Fruit fly (Drosophila melanogaster) whole organism, embryonic: ENCODE data around the gene CG32719.
A peak's percentile ranks its signal among the peaks of the same experiment; 100 is the strongest.

Source experiments
- B-H1 ChIP-seq: fragments of 200-800 bp; sonication (Bioruptor generic); IDR thresholded peaks from 3 replicates; pipeline ENCODE4 v1.3.6; 2022; ENCODE audit warnings: missing biosample characterization, missing genetic modification characterization
- Blimp-1 ChIP-seq: fragments of 200-800 bp; sonication (Bioruptor generic); optimal IDR thresholded peaks from 3 replicates; lab custom pipeline; 2018; ENCODE audit warnings: missing biosample characterization, missing genetic modification characterization, mild to moderate bottlenecking, moderate library complexity, missing genetic modification reagents
- CG10267 ChIP-seq: fragments of 200-800 bp; sonication (Bioruptor generic); optimal IDR thresholded peaks from 2 replicates; lab custom pipeline; 2018; ENCODE audit warnings: missing biosample characterization, mild to moderate bottlenecking, missing genetic modification characterization, moderate library complexity
- CG10321 ChIP-seq: fragments of 200-800 bp; sonication (Bioruptor generic); IDR thresholded peaks from 2 replicates; pipeline ENCODE4 v1.3.6; 2022; ENCODE audit warnings: missing biosample characterization, missing genetic modification characterization
- CG10462 ChIP-seq: fragments of 200-800 bp; sonication (Bioruptor generic); optimal IDR thresholded peaks from 2 replicates; lab custom pipeline; 2016; ENCODE audit warnings: missing biosample characterization, missing genetic modification characterization
- CG11504 ChIP-seq: fragments of 200-800 bp; sonication (Bioruptor generic); optimal IDR thresholded peaks from 3 replicates; lab custom pipeline; 2019; ENCODE audit warnings: missing biosample characterization, mild to moderate bottlenecking, missing genetic modification characterization, moderate library complexity
- CG11560 ChIP-seq: fragments of 200-800 bp; sonication (Bioruptor generic); IDR thresholded peaks from 3 replicates; pipeline ENCODE4 v1.3.6; 2022; ENCODE audit warnings: missing biosample characterization, missing genetic modification characterization
- CG11695 ChIP-seq: fragments of 200-800 bp; sonication (Bioruptor generic); IDR thresholded peaks from 3 replicates; pipeline ENCODE4 v1.3.6; 2022; ENCODE audit warnings: missing biosample characterization, missing genetic modification characterization
- CG11723 ChIP-seq: fragments of 200-800 bp; sonication (Bioruptor generic); optimal IDR thresholded peaks from 2 replicates; lab custom pipeline; 2017; ENCODE audit warnings: missing biosample characterization, mild to moderate bottlenecking, missing genetic modification characterization
- CG13123 ChIP-seq: fragments of 200-800 bp; sonication (Bioruptor generic); optimal IDR thresholded peaks from 2 replicates; lab custom pipeline; 2016; ENCODE audit warnings: missing biosample characterization, missing genetic modification characterization
- CG15514 ChIP-seq: fragments of 200-800 bp; sonication (Bioruptor generic); optimal IDR thresholded peaks from 3 replicates; lab custom pipeline; 2017; ENCODE audit warnings: missing biosample characterization, missing genetic modification characterization, mild to moderate bottlenecking, moderate library complexity, missing genetic modification reagents
- CG17912 ChIP-seq: fragments of 200-800 bp; sonication (Bioruptor generic); optimal IDR thresholded peaks from 2 replicates; lab custom pipeline; 2018; ENCODE audit warnings: missing biosample characterization, mild to moderate bottlenecking, missing genetic modification characterization
- CG18619 ChIP-seq: fragments of 200-800 bp; sonication (Bioruptor generic); optimal IDR thresholded peaks from 3 replicates; lab custom pipeline; 2017; ENCODE audit warnings: missing biosample characterization, mild to moderate bottlenecking, missing genetic modification characterization
- CG2875 ChIP-seq: fragments of 200-800 bp; sonication (Bioruptor generic); optimal IDR thresholded peaks from 2 replicates; lab custom pipeline; 2017; ENCODE audit warnings: missing biosample characterization, mild to moderate bottlenecking, missing genetic modification characterization, missing genetic modification reagents
- CG32767 ChIP-seq: fragments of 200-800 bp; sonication (Bioruptor generic); IDR thresholded peaks from 2 replicates; pipeline ENCODE4 v1.3.6; 2022; ENCODE audit warnings: missing biosample characterization, missing genetic modification characterization
- CG3281 ChIP-seq: fragments of 200-800 bp; sonication (Bioruptor generic); optimal IDR thresholded peaks from 3 replicates; lab custom pipeline; 2017; ENCODE audit warnings: missing biosample characterization, mild to moderate bottlenecking, missing genetic modification characterization
- CG3838 ChIP-seq: fragments of 200-800 bp; sonication (Bioruptor generic); optimal IDR thresholded peaks from 3 replicates; lab custom pipeline; 2016; ENCODE audit warnings: missing biosample characterization, missing genetic modification characterization
- CG5180 ChIP-seq: fragments of 200-800 bp; sonication (Bioruptor generic); optimal IDR thresholded peaks from 3 replicates; lab custom pipeline; 2017; ENCODE audit warnings: missing biosample characterization, missing genetic modification characterization, mild to moderate bottlenecking, moderate library complexity, missing genetic modification reagents
- CG6654 ChIP-seq: fragments of 200-800 bp; sonication (Bioruptor generic); optimal IDR thresholded peaks from 2 replicates; lab custom pipeline; 2017; ENCODE audit warnings: missing biosample characterization, mild to moderate bottlenecking, missing genetic modification characterization
- CG6689 ChIP-seq: fragments of 200-800 bp; sonication (Bioruptor generic); IDR thresholded peaks from 2 replicates; pipeline ENCODE4 v1.3.6; 2022; ENCODE audit warnings: missing biosample characterization, missing genetic modification characterization
- CG7839 ChIP-seq: fragments of 200-800 bp; sonication (Bioruptor generic); optimal IDR thresholded peaks from 3 replicates; lab custom pipeline; 2018; ENCODE audit warnings: missing biosample characterization, mild to moderate bottlenecking, missing genetic modification characterization, moderate library complexity
- CG8089 ChIP-seq: fragments of 200-800 bp; sonication (Bioruptor generic); optimal IDR thresholded peaks from 3 replicates; lab custom pipeline; 2016; ENCODE audit warnings: missing biosample characterization, missing genetic modification characterization
- CG9215 ChIP-seq: fragments of 200-800 bp; sonication (Bioruptor generic); IDR thresholded peaks from 2 replicates; pipeline ENCODE4 v1.3.6; 2022; ENCODE audit warnings: missing biosample characterization, missing genetic modification characterization
- Doc2 ChIP-seq: fragments of 200-800 bp; sonication (Bioruptor generic); IDR thresholded peaks from 2 replicates; pipeline ENCODE4 v1.3.6; 2022; ENCODE audit warnings: missing biosample characterization, missing genetic modification characterization
- Dref ChIP-seq: fragments of 200-800 bp; sonication (Bioruptor generic); IDR thresholded peaks from 2 replicates; pipeline ENCODE4 v1.3.6; 2022; ENCODE audit warnings: missing biosample characterization, missing genetic modification characterization
- HLH3B ChIP-seq: fragments of 200-800 bp; sonication (Bioruptor generic); IDR thresholded peaks from 2 replicates; pipeline ENCODE4 v1.3.6; 2022; ENCODE audit warnings: missing biosample characterization, missing genetic modification characterization
- Hsf ChIP-seq: fragments of 200-800 bp; sonication (Bioruptor generic); optimal IDR thresholded peaks from 3 replicates; lab custom pipeline; 2016; ENCODE audit warnings: missing biosample characterization, missing genetic modification characterization
- Meics ChIP-seq: fragments of 200-800 bp; sonication (Bioruptor generic); optimal IDR thresholded peaks from 2 replicates; lab custom pipeline; 2017; ENCODE audit warnings: missing biosample characterization, mild to moderate bottlenecking, missing genetic modification characterization
- Mrtf ChIP-seq: fragments of 200-800 bp; sonication (Bioruptor generic); IDR thresholded peaks from 3 replicates; pipeline ENCODE4 v1.3.6; 2022; ENCODE audit warnings: missing biosample characterization, missing genetic modification characterization
- Stat92E ChIP-seq, 3 experiments: fragments of >200 bp in 2 of 3; fragments of 200-800 bp in 1 of 3; sonication (Bioruptor generic) in 1 of 3; optimal IDR thresholded peaks; 2 replicates each; lab custom pipeline; 2017 to 2019; ENCODE audit warnings: missing biosample characterization in 3 of 3, missing genetic modification characterization in 3 of 3, mild to moderate bottlenecking in 1 of 3, moderate library complexity in 1 of 3
- Xrp1 ChIP-seq: fragments of 200-800 bp; sonication (Bioruptor generic); IDR thresholded peaks from 2 replicates; pipeline ENCODE4 v1.3.6; 2022; ENCODE audit warnings: missing biosample characterization, missing genetic modification characterization
- aop ChIP-seq: fragments of 200-800 bp; sonication (Bioruptor generic); IDR thresholded peaks from 2 replicates; pipeline ENCODE4 v1.3.6; 2022; ENCODE audit warnings: missing biosample characterization, missing genetic modification characterization
- ara ChIP-seq: fragments of 200-800 bp; sonication (Bioruptor generic); IDR thresholded peaks from 2 replicates; pipeline ENCODE4 v1.3.6; 2022; ENCODE audit warnings: missing biosample characterization, missing genetic modification characterization
- ase ChIP-seq: fragments of 200-800 bp; sonication (Bioruptor generic); IDR thresholded peaks from 3 replicates; pipeline ENCODE4 v1.3.6; 2022; ENCODE audit warnings: missing biosample characterization, missing genetic modification characterization
- bsh ChIP-seq, 2 experiments: fragments of 200-800 bp; sonication (Bioruptor generic); optimal IDR thresholded peaks; 2 replicates each; lab custom pipeline; 2017 to 2018; ENCODE audit warnings: mild to moderate bottlenecking in 2 of 2, missing biosample characterization in 2 of 2, missing genetic modification characterization in 2 of 2, moderate library complexity in 1 of 2
- crc ChIP-seq: fragments of 200-800 bp; sonication (Bioruptor generic); optimal IDR thresholded peaks from 2 replicates; lab custom pipeline; 2016; ENCODE audit warnings: missing biosample characterization, missing genetic modification characterization
- crol ChIP-seq: fragments of 200-800 bp; sonication (Bioruptor generic); IDR thresholded peaks from 2 replicates; pipeline ENCODE4 v1.3.6; 2022; ENCODE audit warnings: missing biosample characterization, missing genetic modification characterization
- fd64A ChIP-seq: fragments of 200-800 bp; sonication (Bioruptor generic); optimal IDR thresholded peaks from 3 replicates; lab custom pipeline; 2018; ENCODE audit warnings: missing biosample characterization, mild to moderate bottlenecking, missing genetic modification characterization
- gce ChIP-seq: fragments of 200-800 bp; sonication (Bioruptor generic); IDR thresholded peaks from 3 replicates; pipeline ENCODE4 v1.3.6; 2022; ENCODE audit warnings: missing biosample characterization, missing genetic modification characterization
- gsb ChIP-seq: fragments of 200-800 bp; sonication (Bioruptor generic); IDR thresholded peaks from 2 replicates; pipeline ENCODE4 v1.3.6; 2022; ENCODE audit warnings: missing biosample characterization, missing genetic modification characterization
- kah ChIP-seq: fragments of 200-800 bp; sonication (Bioruptor generic); optimal IDR thresholded peaks from 2 replicates; lab custom pipeline; 2018; ENCODE audit warnings: missing biosample characterization, mild to moderate bottlenecking, missing genetic modification characterization
- kay ChIP-seq: fragments of 200-800 bp; sonication (Bioruptor generic); optimal IDR thresholded peaks from 2 replicates; lab custom pipeline; 2016; ENCODE audit warnings: missing biosample characterization, missing genetic modification characterization
- ken ChIP-seq: fragments of 200-800 bp; sonication (Bioruptor generic); IDR thresholded peaks from 3 replicates; pipeline ENCODE4 v1.3.6; 2022; ENCODE audit warnings: missing biosample characterization, missing genetic modification characterization
- org-1 ChIP-seq: fragments of 200-800 bp; sonication (Bioruptor generic); optimal IDR thresholded peaks from 2 replicates; lab custom pipeline; 2017; ENCODE audit warnings: missing biosample characterization, missing genetic modification characterization
- prd ChIP-seq, 3 experiments: fragments of >200 bp in 2 of 3; fragments of 200-800 bp in 1 of 3; sonication (Bioruptor generic) in 1 of 3; optimal IDR thresholded peaks in 2 of 3; IDR thresholded peaks in 1 of 3; 2 replicates in 2 of 3; 3 replicates in 1 of 3; pipeline versions ENCODE4 v1.3.6 to Lab custom; 2017 to 2022; ENCODE audit warnings: missing biosample characterization in 1 of 3, missing genetic modification characterization in 1 of 3
- row ChIP-seq: fragments of 200-800 bp; sonication (Bioruptor generic); IDR thresholded peaks from 3 replicates; pipeline ENCODE4 v1.3.6; 2022; ENCODE audit warnings: missing biosample characterization, missing genetic modification characterization
- sima ChIP-seq: fragments of 200-800 bp; sonication (Bioruptor generic); optimal IDR thresholded peaks from 2 replicates; lab custom pipeline; 2016; ENCODE audit warnings: missing biosample characterization, missing genetic modification characterization
- sqz ChIP-seq: fragments of 200-800 bp; sonication (Bioruptor generic); optimal IDR thresholded peaks from 3 replicates; lab custom pipeline; 2018; ENCODE audit warnings: missing biosample characterization, mild to moderate bottlenecking, missing genetic modification characterization
- ssp ChIP-seq: fragments of 200-800 bp; sonication (Bioruptor generic); IDR thresholded peaks from 2 replicates; pipeline ENCODE4 v1.3.6; 2022; ENCODE audit warnings: missing biosample characterization, missing genetic modification characterization
- tgo ChIP-seq: fragments of 200-800 bp; sonication (Bioruptor generic); IDR thresholded peaks from 3 replicates; pipeline ENCODE4 v1.3.6; 2022; ENCODE audit warnings: missing biosample characterization, missing genetic modification characterization
- tll ChIP-seq, 2 experiments: fragments of 200-800 bp in 1 of 2; fragments of >200 bp in 1 of 2; sonication (Bioruptor generic) in 1 of 2; optimal IDR thresholded peaks; 2 replicates each; lab custom pipeline; 2017 to 2019; ENCODE audit warnings: missing biosample characterization in 2 of 2, missing genetic modification characterization in 2 of 2, mild to moderate bottlenecking in 1 of 2, moderate library complexity in 1 of 2

The CG32719 gene

dm6 chrX:7486294-7486693, 61.5 kb downstream of the CG32719 start (continued):
- TF ChIP-seq CG15514 (GFP tag; lab: Kevin White, UChicago) (no peak), CG6654 (GFP tag; lab: Kevin White, UChicago) (no peak), CG17912 (GFP tag; lab: Kevin White, UChicago) (no peak), CG3281 (GFP tag; lab: Kevin White, UChicago) (no peak), crol (GFP tag; lab: Robert Waterston, UW) (0 out of 2 replicates have a peak, but pooled peaks have one; percentile 11), CG11560 (tag; lab: Robert Waterston, UW) (no peak), CG11723 (GFP tag; lab: Kevin White, UChicago) (no peak), kah (GFP tag; lab: Kevin White, UChicago) (no peak), sima (GFP tag; lab: Kevin White, UChicago) (no peak), aop (no peak), Mrtf (GFP tag; lab: Robert Waterston, UW) (no peak), CG10321 (no peak), tll (GFP tag; optimal IDR thresholded peaks at IDR 0.05; lab: Kevin White, UChicago) (no peak), HLH3B (GFP tag; lab: Robert Waterston, UW) (no peak), CG18619 (GFP tag; lab: Kevin White, UChicago) (no peak), CG11695 (GFP tag; lab: Robert Waterston, UW) (no peak), CG5180 (GFP tag; lab: Kevin White, UChicago) (no peak), Dref (GFP tag; lab: Robert Waterston, UW) (no peak), Xrp1 (GFP tag; lab: Robert Waterston, UW) (peak; percentile 16; the same call in 1 of the 2 replicates), CG10462 (GFP tag; lab: Kevin White, UChicago) (no peak), prd (optimal IDR thresholded peaks at IDR 0.05; lab: Kevin White, UChicago) (no peak), prd (GFP tag; IDR thresholded peaks at IDR 0.05; lab: Robert Waterston, UW) (peak; percentile 31; the same call in 1 of the 3 replicates), Doc2 (no peak), fd64A (GFP tag; lab: Kevin White, UChicago) (no peak), ara (GFP tag; lab: Robert Waterston, UW) (peak; percentile 27; the same call in 1 of the 2 replicates), CG6689 (GFP tag; lab: Robert Waterston, UW) (peak; percentile 22; the same call in 1 of the 2 replicates), CG7839 (tag; lab: Kevin White, UChicago) (peak; percentile 8), gce (GFP tag; lab: Robert Waterston, UW) (no peak), kay (GFP tag; lab: Kevin White, UChicago) (no peak), CG11504 (tag; lab: Kevin White, UChicago) (peak; percentile 23), Blimp-1 (GFP tag; lab: Kevin White, UChicago) (peak; percentile 2), bsh (GFP tag; optimal IDR thresholded peaks at IDR 0.05; lab: Kevin White, UChicago) (peak in 1 of 2 experiments; percentile 4), CG8089 (GFP tag; lab: Kevin White, UChicago) (no peak), B-H1 (no peak), CG9215 (no peak), org-1 (GFP tag; lab: Kevin White, UChicago) (no peak), crc (GFP tag; lab: Kevin White, UChicago) (no peak), CG10267 (tag; lab: Kevin White, UChicago) (no peak), row (peak; percentile 53), Hsf (no peak), CG13123 (GFP tag; lab: Kevin White, UChicago) (no peak), gsb (GFP tag; lab: Robert Waterston, UW) (no peak), ken (no peak), tgo (GFP tag; lab: Robert Waterston, UW) (0 out of 3 replicates have a peak, but pooled peaks have one; percentile 20), ase (GFP tag; lab: Robert Waterston, UW) (no peak), sqz (GFP tag; lab: Kevin White, UChicago) (peak; percentile 70), CG2875 (GFP tag; lab: Kevin White, UChicago) (no peak), Meics (GFP tag; lab: Kevin White, UChicago) (no peak), CG32767 (GFP tag; lab: Robert Waterston, UW) (no peak), CG3838 (no peak), ssp (GFP tag; lab: Robert Waterston, UW) (no peak), Stat92E (GFP tag; optimal IDR thresholded peaks at IDR 0.05; lab: Kevin White, UChicago) (no peak)
